Worm (Caenorhabditis elegans) whole organism, L4/young adult: ENCODE measurements around the gene Y46C8AM.1.

Source experiments
- W03F9.2 ChIP-seq: fragments of 150-350 bp; optimal IDR thresholded peaks from 2 replicates; lab custom pipeline; 2014; ENCODE audit warnings: missing biosample characterization, missing genetic modification characterization
- dao-5 ChIP-seq: sonication (generic microtip); optimal IDR thresholded peaks from 2 replicates; lab custom pipeline; 2016; ENCODE audit warnings: missing genotype, missing genetic modification characterization, moderate library complexity, missing compliant biosample characterization
- him-1 ChIP-seq: sonication (generic microtip); optimal IDR thresholded peaks from 2 replicates; lab custom pipeline; 2016; ENCODE audit warnings: missing genotype, missing genetic modification reagents, missing genetic modification characterization, missing compliant biosample characterization

Gene Y46C8AM.1

DNA sequence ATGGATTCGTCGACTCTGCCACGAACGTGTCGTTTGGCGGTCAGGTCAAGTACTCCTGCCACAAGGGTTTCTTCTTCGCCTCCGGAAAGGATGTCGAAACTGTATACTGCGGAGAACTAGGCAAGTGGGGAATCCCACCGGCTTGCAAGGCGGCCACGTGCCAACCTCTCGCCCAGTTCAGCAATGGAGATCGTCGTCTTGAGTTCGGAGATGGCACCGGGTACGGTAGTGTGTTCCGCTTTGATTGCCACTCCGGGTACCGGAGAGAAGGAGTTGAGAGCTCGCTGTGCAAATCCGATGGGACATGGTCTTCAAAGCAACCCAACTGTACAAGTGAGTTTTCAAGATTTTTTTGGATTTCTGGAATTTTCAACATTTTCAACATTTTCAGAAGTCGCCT lies 37.0 kb downstream of the Y46C8AM.1 start:
- TF ChIP-seq him-1 (tag; lab: Kevin White, UChicago) (no peak), W03F9.2 (tag; lab: Kevin White, UChicago) (no peak)

DNA sequence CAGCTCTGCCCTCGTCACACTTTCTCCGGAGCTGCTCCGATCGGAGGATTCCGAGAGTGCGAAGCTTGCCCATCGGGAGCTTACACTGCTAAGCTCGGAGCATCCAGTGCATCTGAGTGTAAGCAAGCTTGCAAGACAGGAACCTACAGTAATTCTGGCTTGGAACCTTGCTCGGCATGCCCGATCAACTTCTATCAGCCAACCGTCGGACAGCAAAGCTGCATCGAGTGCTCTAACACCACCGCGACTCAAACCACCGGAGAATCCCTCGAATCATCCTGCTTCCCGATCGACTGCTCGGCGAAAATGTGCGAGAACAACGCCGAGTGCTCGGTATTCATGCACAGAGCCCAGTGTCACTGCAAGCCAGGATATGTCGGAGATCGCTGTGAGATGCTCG lies 41.5 kb downstream of the Y46C8AM.1 start:
- TF ChIP-seq dao-5 (tag; lab: Kevin White, UChicago): no peak
- no peak for TF ChIP-seq W03F9.2 (tag; lab: Kevin White, UChicago)
- TF ChIP-seq him-1 (tag; lab: Kevin White, UChicago): no peak

DNA sequence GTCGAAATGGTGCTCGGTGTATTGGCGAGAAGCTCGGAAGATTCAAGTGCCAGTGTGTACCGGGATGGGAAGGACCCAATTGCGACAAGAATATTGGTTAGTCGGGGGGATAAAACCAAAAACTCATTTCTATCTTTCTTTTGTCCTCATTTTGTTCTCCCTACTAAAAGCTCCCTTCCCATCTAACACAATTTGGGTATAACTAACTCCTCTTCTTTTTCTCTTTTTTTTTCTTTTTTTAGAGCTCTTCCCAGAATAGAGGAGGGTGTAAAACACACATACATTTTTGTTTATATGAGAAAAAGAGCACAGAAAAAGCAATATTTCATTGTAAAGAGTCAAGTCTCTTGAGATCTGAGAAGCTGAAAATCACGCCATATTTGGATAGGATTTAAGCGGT lies 42.5 kb downstream of the Y46C8AM.1 start:
- TF ChIP-seq W03F9.2 (tag; lab: Kevin White, UChicago) (no peak), dao-5 (tag; lab: Kevin White, UChicago) (no peak), him-1 (tag; lab: Kevin White, UChicago) (no peak)

DNA sequence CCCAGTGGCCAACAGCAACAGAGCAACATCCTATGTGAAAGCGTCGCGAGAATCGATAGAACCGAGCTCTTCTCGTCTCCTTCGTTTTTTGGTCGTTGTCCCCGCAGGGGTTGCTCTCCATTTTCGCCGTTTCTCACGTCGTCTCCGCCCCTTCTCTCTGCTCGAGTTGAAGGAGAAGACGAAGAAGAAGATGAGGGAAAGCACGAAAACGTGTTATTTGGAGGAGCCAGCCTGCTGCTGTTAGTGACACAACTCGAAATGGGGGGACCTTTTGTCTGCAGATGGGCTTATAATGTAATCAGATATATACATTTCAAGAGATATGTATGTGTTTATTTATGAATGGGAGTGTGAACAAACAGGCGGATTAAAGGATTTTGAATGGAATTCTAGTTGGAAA lies 45.0 kb downstream of the Y46C8AM.1 start, which contains the start of gene W02C12.2:
Gene W02C12.2 (minus strand): TSS at position 277 of the 400 bp plus-strand sequence.
- TF ChIP-seq dao-5 (tag; lab: Kevin White, UChicago) (no peak), W03F9.2 (tag; lab: Kevin White, UChicago) (no peak), him-1 (tag; lab: Kevin White, UChicago) (peak; percentile 24)

DNA sequence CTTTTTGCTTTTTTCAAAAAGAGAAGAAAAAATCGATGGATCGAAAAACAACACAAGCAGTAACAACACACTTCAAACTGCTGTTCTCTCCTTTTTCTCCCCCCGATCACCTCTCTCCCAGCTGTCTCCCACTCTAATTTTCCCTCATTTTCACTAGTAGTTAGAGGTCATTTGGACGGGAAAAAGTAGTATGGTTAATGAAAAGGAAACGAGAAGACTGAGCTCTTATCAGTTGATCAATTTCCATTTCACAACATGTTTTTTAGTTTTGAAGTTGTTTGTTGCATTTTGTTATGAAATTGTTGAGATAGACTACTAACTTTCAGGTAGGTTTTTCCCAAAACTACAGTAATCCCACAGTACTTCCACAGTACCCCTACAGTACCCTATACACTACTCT lies 45.8 kb downstream of the Y46C8AM.1 start:
- TF ChIP-seq him-1 (tag; lab: Kevin White, UChicago): no peak
- TF ChIP-seq dao-5 (tag; lab: Kevin White, UChicago): no peak
- TF ChIP-seq W03F9.2 (tag; lab: Kevin White, UChicago): no peak

DNA sequence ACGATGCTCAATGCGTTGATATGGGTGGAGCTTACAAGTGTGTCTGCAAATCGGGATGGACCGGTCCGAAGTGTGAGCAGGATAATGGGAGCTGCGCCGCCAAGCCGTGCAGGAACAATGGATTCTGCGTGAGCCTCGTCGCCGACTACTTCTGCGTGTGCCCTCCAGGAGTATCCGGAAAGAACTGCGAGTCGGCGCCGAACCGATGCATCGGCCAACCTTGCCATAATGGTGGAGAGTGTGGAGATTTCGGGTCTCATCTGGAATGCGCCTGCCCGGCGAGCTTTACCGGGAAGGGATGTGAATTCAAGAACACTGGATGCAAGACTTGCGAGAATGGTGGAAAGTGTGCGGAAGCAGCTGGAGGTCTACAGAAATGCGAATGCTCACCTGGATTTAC lies 47.2 kb downstream of the Y46C8AM.1 start:
- TF ChIP-seq him-1 (tag; lab: Kevin White, UChicago): no peak
- no peak for TF ChIP-seq W03F9.2 (tag; lab: Kevin White, UChicago)
- TF ChIP-seq dao-5 (tag; lab: Kevin White, UChicago): no peak

DNA sequence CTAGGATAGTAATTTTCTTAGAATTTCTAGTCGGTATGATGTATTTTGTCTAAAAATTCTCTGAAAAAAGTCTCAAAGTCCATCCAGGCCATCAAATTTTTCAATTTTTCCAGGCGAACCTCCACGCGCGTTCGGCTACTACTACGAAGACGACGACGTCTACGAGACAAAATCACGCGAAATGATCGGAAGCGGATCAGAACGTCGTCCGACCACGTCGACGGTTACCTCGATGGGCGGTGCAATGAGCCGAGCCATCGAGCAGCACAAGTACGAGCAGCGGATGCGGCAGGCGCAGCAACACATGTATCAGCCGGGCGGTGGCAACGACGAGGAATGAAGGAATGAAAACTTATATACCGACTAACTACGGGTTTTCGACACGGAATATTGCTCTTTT lies 50.9 kb downstream of the Y46C8AM.1 start:
- TF ChIP-seq dao-5 (tag; lab: Kevin White, UChicago) (no peak), him-1 (tag; lab: Kevin White, UChicago) (no peak), W03F9.2 (tag; lab: Kevin White, UChicago) (no peak)
